Fruit fly (Drosophila melanogaster) whole organism, embryonic: ENCODE data around the gene inaE.

ENCODE experiments used
- CG11504 ChIP-seq: fragments of 200-800 bp; sonication (Bioruptor generic); optimal IDR thresholded peaks from 3 replicates; lab custom pipeline; 2019; ENCODE audit warnings: missing biosample characterization, mild to moderate bottlenecking, missing genetic modification characterization, moderate library complexity
- CG12071 ChIP-seq: fragments of 200-800 bp; sonication (Bioruptor generic); optimal IDR thresholded peaks from 3 replicates; lab custom pipeline; 2018; ENCODE audit warnings: missing biosample characterization, mild to moderate bottlenecking, missing genetic modification characterization
- CG12744 ChIP-seq: fragments of 200-800 bp; sonication (Bioruptor generic); optimal IDR thresholded peaks from 2 replicates; lab custom pipeline; 2016; ENCODE audit warnings: missing biosample characterization, missing genetic modification characterization
- CG12769 ChIP-seq: fragments of 200-800 bp; sonication (Bioruptor generic); optimal IDR thresholded peaks from 2 replicates; lab custom pipeline; 2019; ENCODE audit warnings: missing biosample characterization, mild to moderate bottlenecking, missing genetic modification characterization, moderate library complexity
- CG14441 ChIP-seq: fragments of 200-800 bp; sonication (Bioruptor generic); IDR thresholded peaks from 2 replicates; pipeline ENCODE4 v1.3.6; 2022; ENCODE audit warnings: missing biosample characterization, missing genetic modification characterization
- CG14860 ChIP-seq: fragments of 200-800 bp; sonication (Bioruptor generic); IDR thresholded peaks from 3 replicates; pipeline ENCODE4 v1.3.6; 2022; ENCODE audit warnings: missing biosample characterization, missing genetic modification characterization; ENCODE audit not compliant: partially characterized antibody
- CG15073 ChIP-seq: fragments of 200-800 bp; sonication (Bioruptor generic); optimal IDR thresholded peaks from 2 replicates; lab custom pipeline; 2016; ENCODE audit warnings: missing biosample characterization, missing genetic modification characterization
- CG15479 ChIP-seq: fragments of 200-800 bp; sonication (Bioruptor generic); optimal IDR thresholded peaks from 3 replicates; lab custom pipeline; 2019; ENCODE audit warnings: missing biosample characterization, mild to moderate bottlenecking, missing genetic modification characterization, moderate library complexity
- CG1602 ChIP-seq: fragments of 200-800 bp; sonication (Bioruptor generic); optimal IDR thresholded peaks from 3 replicates; lab custom pipeline; 2016; ENCODE audit warnings: missing biosample characterization, missing genetic modification characterization
- CG16813 ChIP-seq: fragments of 200-800 bp; sonication (Bioruptor generic); IDR thresholded peaks from 3 replicates; pipeline ENCODE4 v1.3.6; 2022; ENCODE audit warnings: missing biosample characterization, missing genetic modification characterization; ENCODE audit not compliant: partially characterized antibody
- CG32767 ChIP-seq: fragments of 200-800 bp; sonication (Bioruptor generic); IDR thresholded peaks from 2 replicates; pipeline ENCODE4 v1.3.6; 2022; ENCODE audit warnings: missing biosample characterization, missing genetic modification characterization
- CG32772 ChIP-seq: fragments of 200-800 bp; sonication (Bioruptor generic); IDR thresholded peaks from 2 replicates; pipeline ENCODE4 v1.3.6; 2022; ENCODE audit warnings: missing biosample characterization, missing genetic modification characterization
- CG3838 ChIP-seq: fragments of 200-800 bp; sonication (Bioruptor generic); optimal IDR thresholded peaks from 3 replicates; lab custom pipeline; 2016; ENCODE audit warnings: missing biosample characterization, missing genetic modification characterization
- CG6765 ChIP-seq: fragments of 200-800 bp; sonication (Bioruptor generic); optimal IDR thresholded peaks from 3 replicates; lab custom pipeline; 2017; ENCODE audit warnings: missing biosample characterization, mild to moderate bottlenecking, missing genetic modification characterization
- CG6791 ChIP-seq: fragments of 200-800 bp; sonication (Bioruptor generic); IDR thresholded peaks from 3 replicates; pipeline ENCODE4 v1.3.6; 2022; ENCODE audit warnings: missing biosample characterization, missing genetic modification characterization; ENCODE audit not compliant: partially characterized antibody
- CG7786 ChIP-seq: fragments of 200-800 bp; sonication (Bioruptor generic); optimal IDR thresholded peaks from 2 replicates; lab custom pipeline; 2016; ENCODE audit warnings: missing biosample characterization, missing genetic modification characterization
- CG9215 ChIP-seq: fragments of 200-800 bp; sonication (Bioruptor generic); IDR thresholded peaks from 2 replicates; pipeline ENCODE4 v1.3.6; 2022; ENCODE audit warnings: missing biosample characterization, missing genetic modification characterization
- D19B ChIP-seq: fragments of 200-800 bp; sonication (Bioruptor generic); optimal IDR thresholded peaks from 2 replicates; lab custom pipeline; 2017; ENCODE audit warnings: missing biosample characterization, mild to moderate bottlenecking, missing genetic modification characterization
- Dp ChIP-seq: fragments of 200-800 bp; sonication (Bioruptor generic); optimal IDR thresholded peaks from 2 replicates; lab custom pipeline; 2018; ENCODE audit warnings: missing biosample characterization, mild to moderate bottlenecking, missing genetic modification characterization, moderate library complexity
- E2f2 ChIP-seq: fragments of 200-800 bp; sonication (Bioruptor generic); IDR thresholded peaks from 2 replicates; pipeline ENCODE4 v1.3.6; 2022; ENCODE audit warnings: missing biosample characterization, missing genetic modification characterization
- ERR ChIP-seq: fragments of 200-800 bp; sonication (Bioruptor generic); optimal IDR thresholded peaks from 2 replicates; lab custom pipeline; 2016; ENCODE audit warnings: missing biosample characterization, missing genetic modification characterization
- Ets97D ChIP-seq: fragments of 200-800 bp; sonication (Bioruptor generic); optimal IDR thresholded peaks from 3 replicates; lab custom pipeline; 2016; ENCODE audit warnings: missing biosample characterization, missing genetic modification characterization
- Fer3 ChIP-seq: fragments of 200-800 bp; sonication (Bioruptor generic); optimal IDR thresholded peaks from 2 replicates; lab custom pipeline; 2018; ENCODE audit warnings: missing biosample characterization, mild to moderate bottlenecking, missing genetic modification characterization, moderate library complexity
- HmgZ ChIP-seq: fragments of 200-800 bp; sonication (Bioruptor generic); optimal IDR thresholded peaks from 2 replicates; lab custom pipeline; 2018; ENCODE audit warnings: missing biosample characterization, mild to moderate bottlenecking, missing genetic modification characterization
- Hmr ChIP-seq: fragments of 200-800 bp; sonication (Bioruptor generic); optimal IDR thresholded peaks from 3 replicates; lab custom pipeline; 2017; ENCODE audit warnings: mild to moderate bottlenecking, missing biosample characterization, missing genetic modification reagents, missing genetic modification characterization
- Jarid2 ChIP-seq: fragments of 200-800 bp; sonication (Bioruptor generic); optimal IDR thresholded peaks from 3 replicates; lab custom pipeline; 2017; ENCODE audit warnings: mild to moderate bottlenecking, missing biosample characterization, missing genetic modification reagents, missing genetic modification characterization
- Oaz ChIP-seq: fragments of 200-800 bp; sonication (Bioruptor generic); IDR thresholded peaks from 2 replicates; pipeline ENCODE4 v1.3.6; 2022; ENCODE audit warnings: missing biosample characterization, missing genetic modification characterization
- Ptx1 ChIP-seq: fragments of 200-800 bp; sonication (Bioruptor generic); IDR thresholded peaks from 2 replicates; pipeline ENCODE4 v1.3.6; 2022; ENCODE audit warnings: missing biosample characterization, missing genetic modification characterization
- Scr ChIP-seq: fragments of 200-800 bp; sonication (Bioruptor generic); IDR thresholded peaks from 2 replicates; pipeline ENCODE4 v1.3.6; 2022; ENCODE audit warnings: missing biosample characterization, missing genetic modification characterization; ENCODE audit not compliant: partially characterized antibody
- ara ChIP-seq: fragments of 200-800 bp; sonication (Bioruptor generic); IDR thresholded peaks from 2 replicates; pipeline ENCODE4 v1.3.6; 2022; ENCODE audit warnings: missing biosample characterization, missing genetic modification characterization
- ash1 ChIP-seq: fragments of 200-800 bp; sonication (Bioruptor generic); optimal IDR thresholded peaks from 2 replicates; lab custom pipeline; 2018; ENCODE audit warnings: missing biosample characterization, mild to moderate bottlenecking, missing genetic modification characterization
- bcd ChIP-seq: fragments of 200-800 bp; sonication (Bioruptor generic); optimal IDR thresholded peaks from 2 replicates; lab custom pipeline; 2017; ENCODE audit warnings: missing biosample characterization, mild to moderate bottlenecking, missing genetic modification characterization
- cg ChIP-seq: fragments of 200-800 bp; sonication (Bioruptor generic); optimal IDR thresholded peaks from 3 replicates; lab custom pipeline; 2019; ENCODE audit warnings: missing biosample characterization, mild to moderate bottlenecking, missing genetic modification characterization, moderate library complexity
- chm ChIP-seq: fragments of 200-800 bp; sonication (Bioruptor generic); IDR thresholded peaks from 2 replicates; pipeline ENCODE4 v1.3.6; 2022; ENCODE audit warnings: missing biosample characterization, missing genetic modification characterization
- cwo ChIP-seq: fragments of 200-800 bp; sonication (Bioruptor generic); optimal IDR thresholded peaks from 3 replicates; lab custom pipeline; 2017; ENCODE audit warnings: missing biosample characterization, missing genetic modification characterization, mild to moderate bottlenecking, moderate library complexity, missing genetic modification reagents
- dati ChIP-seq: fragments of 200-800 bp; sonication (Bioruptor generic); IDR thresholded peaks from 2 replicates; pipeline ENCODE4 v1.3.6; 2022; ENCODE audit warnings: missing biosample characterization, missing genetic modification characterization
- gem ChIP-seq: fragments of 200-800 bp; sonication (Bioruptor generic); optimal IDR thresholded peaks from 2 replicates; lab custom pipeline; 2019; ENCODE audit warnings: missing biosample characterization, mild to moderate bottlenecking, missing genetic modification characterization, moderate library complexity
- ham ChIP-seq: fragments of 200-800 bp; sonication (Bioruptor generic); IDR thresholded peaks from 2 replicates; pipeline ENCODE4 v1.3.6; 2022; ENCODE audit warnings: missing biosample characterization, missing genetic modification characterization
- hbn ChIP-seq: fragments of 200-800 bp; sonication (Bioruptor generic); IDR thresholded peaks from 2 replicates; pipeline ENCODE4 v1.3.6; 2022; ENCODE audit warnings: missing biosample characterization, missing genetic modification characterization; ENCODE audit not compliant: partially characterized antibody
- ind ChIP-seq: fragments of 200-800 bp; sonication (Bioruptor generic); optimal IDR thresholded peaks from 3 replicates; lab custom pipeline; 2016; ENCODE audit warnings: missing biosample characterization, missing genetic modification characterization
- odd ChIP-seq: fragments of 200-800 bp; sonication (Bioruptor generic); optimal IDR thresholded peaks from 2 replicates; lab custom pipeline; 2017; ENCODE audit warnings: missing biosample characterization, mild to moderate bottlenecking, missing genetic modification characterization
- prd ChIP-seq, 3 experiments: fragments of >200 bp in 2 of 3; fragments of 200-800 bp in 1 of 3; sonication (Bioruptor generic) in 1 of 3; optimal IDR thresholded peaks in 2 of 3; IDR thresholded peaks in 1 of 3; 2 replicates in 2 of 3; 3 replicates in 1 of 3; pipeline versions ENCODE4 v1.3.6 to Lab custom; 2017 to 2022; ENCODE audit warnings: missing biosample characterization in 1 of 3, missing genetic modification characterization in 1 of 3
- ranshi ChIP-seq: fragments of 200-800 bp; sonication (Bioruptor generic); IDR thresholded peaks from 2 replicates; pipeline ENCODE4 v1.3.6; 2022; ENCODE audit warnings: missing biosample characterization, missing genetic modification characterization
- ro ChIP-seq: fragments of 200-800 bp; sonication (Bioruptor generic); IDR thresholded peaks from 2 replicates; pipeline ENCODE4 v1.3.6; 2022; ENCODE audit warnings: missing biosample characterization, missing genetic modification characterization
- salm ChIP-seq: fragments of 200-800 bp; sonication (Bioruptor generic); optimal IDR thresholded peaks from 2 replicates; lab custom pipeline; 2018; ENCODE audit warnings: missing biosample characterization, mild to moderate bottlenecking, missing genetic modification characterization
- schlank ChIP-seq: fragments of 200-800 bp; sonication (Bioruptor generic); optimal IDR thresholded peaks from 2 replicates; lab custom pipeline; 2018; ENCODE audit warnings: missing biosample characterization, mild to moderate bottlenecking, missing genetic modification characterization
- sens ChIP-seq: fragments of 200-800 bp; sonication (Bioruptor generic); peaks from one replicate; lab custom pipeline; 2016; ENCODE audit warnings: missing biosample characterization, missing genetic modification characterization
- ssp ChIP-seq: fragments of 200-800 bp; sonication (Bioruptor generic); IDR thresholded peaks from 2 replicates; pipeline ENCODE4 v1.3.6; 2022; ENCODE audit warnings: missing biosample characterization, missing genetic modification characterization
- wor ChIP-seq: fragments of 200-800 bp; sonication (Bioruptor generic); IDR thresholded peaks from 2 replicates; pipeline ENCODE4 v1.3.6; 2022; ENCODE audit warnings: missing biosample characterization, missing genetic modification characterization

The inaE gene

DNA sequence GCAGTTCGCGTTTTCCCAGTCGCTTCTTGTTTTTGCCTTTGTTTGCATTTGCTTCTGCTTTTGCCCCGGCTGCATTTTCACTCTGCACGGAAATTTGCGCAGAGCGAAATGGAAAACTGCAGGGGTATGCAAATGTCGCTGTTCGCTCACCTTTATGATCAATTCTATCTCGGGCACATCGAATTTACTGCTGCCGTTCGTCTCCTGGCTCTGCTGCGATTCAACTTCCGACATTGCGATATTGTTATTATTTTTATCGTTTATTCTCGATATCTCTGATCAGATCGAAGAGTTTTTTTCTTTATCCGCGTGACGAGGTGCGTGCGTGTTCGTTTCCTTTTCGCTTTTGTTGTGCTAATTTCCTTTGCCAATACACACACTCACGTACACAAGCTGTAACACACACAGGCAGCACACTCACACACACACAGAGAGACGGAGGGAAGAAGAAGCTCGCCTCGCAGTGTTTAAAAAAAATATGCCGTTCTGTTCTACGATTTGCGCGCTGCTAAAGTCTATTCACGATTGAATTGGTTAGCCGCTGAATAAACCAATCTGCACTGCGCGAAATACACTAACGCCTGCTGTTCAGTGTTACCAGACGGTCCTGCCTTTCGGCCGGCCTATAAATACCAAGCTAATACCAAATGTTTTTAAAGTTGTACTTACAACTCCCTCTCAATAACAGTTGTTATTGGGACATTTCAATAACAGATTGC lies 38.4 kb downstream of the inaE start, which contains the start of gene Clic (continued):
- no peak for TF ChIP-seq prd (optimal IDR thresholded peaks at IDR 0.05; lab: Kevin White, UChicago)
- no peak for TF ChIP-seq prd (GFP tag; IDR thresholded peaks at IDR 0.05; lab: Robert Waterston, UW)
- no peak for TF ChIP-seq D19B (GFP tag; lab: Kevin White, UChicago)
- TF ChIP-seq chm (GFP tag; lab: Robert Waterston, UW): peak; percentile 86
- no peak for TF ChIP-seq cwo (GFP tag; lab: Kevin White, UChicago)
- no peak for TF ChIP-seq odd (GFP tag; lab: Kevin White, UChicago)
- TF ChIP-seq CG11504: no peak
- TF ChIP-seq sens (GFP tag; lab: Kevin White, UChicago): peak; percentile 88
- no peak for TF ChIP-seq CG14441 (GFP tag; lab: Robert Waterston, UW)
- TF ChIP-seq ro (GFP tag; lab: Robert Waterston, UW): no peak
- TF ChIP-seq CG15479 (GFP tag; lab: Kevin White, UChicago): peak; percentile 46
- no peak for TF ChIP-seq wor (GFP tag; lab: Robert Waterston, UW)
- TF ChIP-seq E2f2 (GFP tag; lab: Robert Waterston, UW): no peak
- TF ChIP-seq bcd (GFP tag; lab: Kevin White, UChicago): no peak
- no peak for TF ChIP-seq CG3838 (GFP tag; lab: Kevin White, UChicago)
- TF ChIP-seq schlank: no peak
- peak; percentile 40 for TF ChIP-seq HmgZ (tag; lab: Kevin White, UChicago)
- TF ChIP-seq cg: peak; percentile 84
- TF ChIP-seq CG7786 (GFP tag; lab: Kevin White, UChicago): no peak
- TF ChIP-seq Scr (GFP tag; lab: Robert Waterston, UW): peak; percentile 15; the same call in 1 of the 2 replicates
- no peak for TF ChIP-seq CG32772
- no peak for TF ChIP-seq CG14860 (GFP tag; lab: Robert Waterston, UW)
- TF ChIP-seq Ets97D (GFP tag; lab: Kevin White, UChicago): peak; percentile 33
- TF ChIP-seq Dp: peak; percentile 44
- TF ChIP-seq CG6791 (GFP tag; lab: Robert Waterston, UW): peak; percentile 74; the same call in 2 of the 3 replicates
- no peak for TF ChIP-seq CG15073 (GFP tag; lab: Kevin White, UChicago)
- no peak for TF ChIP-seq ERR
- peak; percentile 16 for TF ChIP-seq Fer3 (tag; lab: Kevin White, UChicago)
- no peak for TF ChIP-seq dati (GFP tag; lab: Robert Waterston, UW)
- peak; percentile 57 for TF ChIP-seq ash1
- 0 out of 2 replicates have a peak, but pooled peaks have one; percentile 41 for TF ChIP-seq ara (GFP tag; lab: Robert Waterston, UW)
- TF ChIP-seq Jarid2 (GFP tag; lab: Kevin White, UChicago): peak; percentile 90
- no peak for TF ChIP-seq CG9215 (GFP tag; lab: Robert Waterston, UW)
- peak; percentile 55 for TF ChIP-seq Hmr (GFP tag; lab: Kevin White, UChicago)
- no peak for TF ChIP-seq Oaz
- 0 out of 2 replicates have a peak, but pooled peaks have one; percentile 14 for TF ChIP-seq CG32767 (GFP tag; lab: Robert Waterston, UW)
- no peak for TF ChIP-seq ham (GFP tag; lab: Robert Waterston, UW)
- TF ChIP-seq CG12769 (tag; lab: Kevin White, UChicago): no peak
- TF ChIP-seq CG6765 (GFP tag; lab: Kevin White, UChicago): no peak
- TF ChIP-seq ranshi (GFP tag; lab: Robert Waterston, UW): peak; percentile 31; the same call in 1 of the 2 replicates
- TF ChIP-seq ssp (GFP tag; lab: Robert Waterston, UW): no peak
- peak; percentile 30 for TF ChIP-seq CG12071 (GFP tag; lab: Kevin White, UChicago)
- no peak for TF ChIP-seq CG1602 (GFP tag; lab: Kevin White, UChicago)
- TF ChIP-seq gem (tag; lab: Kevin White, UChicago): no peak
- 0 out of 3 replicates have a peak, but pooled peaks have one; percentile 10 for TF ChIP-seq CG16813
- no peak for TF ChIP-seq salm (tag; lab: Kevin White, UChicago)
- TF ChIP-seq hbn: no peak
- no peak for TF ChIP-seq CG12744 (GFP tag; lab: Kevin White, UChicago)
- no peak for TF ChIP-seq ind
- TF ChIP-seq Ptx1: no peak
